Fruit fly (Drosophila melanogaster) whole organism, embryonic: ENCODE data around the gene CG13457.
A peak's percentile ranks its signal among the peaks of the same experiment; 100 is the strongest.

Source experiments
- Ada2b ChIP-seq: fragments of 200-800 bp; sonication (Bioruptor generic); IDR thresholded peaks from 2 replicates; pipeline ENCODE4 v1.3.6; 2022; ENCODE audit warnings: missing biosample characterization, missing genetic modification characterization
- Adf1 ChIP-seq: fragments of 200-800 bp; sonication (Bioruptor generic); IDR thresholded peaks from 2 replicates; pipeline ENCODE4 v1.3.6; 2022; ENCODE audit warnings: missing biosample characterization, missing genetic modification characterization
- BtbVII ChIP-seq: fragments of 200-800 bp; sonication (Bioruptor generic); optimal IDR thresholded peaks from 3 replicates; lab custom pipeline; 2017; ENCODE audit warnings: missing biosample characterization, mild to moderate bottlenecking, missing genetic modification characterization
- C15 ChIP-seq: fragments of 200-800 bp; sonication (Bioruptor generic); IDR thresholded peaks from 3 replicates; pipeline ENCODE4 v1.3.6; 2022; ENCODE audit warnings: missing biosample characterization, missing genetic modification characterization
- CG10543 ChIP-seq: fragments of 200-800 bp; sonication (Bioruptor generic); optimal IDR thresholded peaks from 3 replicates; lab custom pipeline; 2017; ENCODE audit warnings: missing biosample characterization, mild to moderate bottlenecking, missing genetic modification characterization, moderate library complexity
- CG1233 ChIP-seq: fragments of 200-800 bp; sonication (Bioruptor generic); optimal IDR thresholded peaks from 4 replicates; lab custom pipeline; 2018; ENCODE audit warnings: missing biosample characterization, mild to moderate bottlenecking, missing genetic modification characterization
- CG16779 ChIP-seq: fragments of 200-800 bp; sonication (Bioruptor generic); IDR thresholded peaks from 2 replicates; pipeline ENCODE4 v1.3.6; 2022; ENCODE audit warnings: missing biosample characterization, missing genetic modification characterization
- CG17359 ChIP-seq: fragments of 200-800 bp; sonication (Bioruptor generic); optimal IDR thresholded peaks from 3 replicates; lab custom pipeline; 2018; ENCODE audit warnings: missing biosample characterization, mild to moderate bottlenecking, missing genetic modification characterization, moderate library complexity
- CG18619 ChIP-seq: fragments of 200-800 bp; sonication (Bioruptor generic); optimal IDR thresholded peaks from 3 replicates; lab custom pipeline; 2017; ENCODE audit warnings: missing biosample characterization, mild to moderate bottlenecking, missing genetic modification characterization
- CG31388 ChIP-seq: fragments of 200-800 bp; sonication (Bioruptor generic); optimal IDR thresholded peaks from 2 replicates; lab custom pipeline; 2016; ENCODE audit warnings: missing biosample characterization, missing genetic modification characterization
- CG32532 ChIP-seq: fragments of 200-800 bp; sonication (Bioruptor generic); IDR thresholded peaks from 2 replicates; pipeline ENCODE4 v1.3.6; 2022; ENCODE audit warnings: missing biosample characterization, missing genetic modification characterization
- CG3995 ChIP-seq: fragments of 200-800 bp; sonication (Bioruptor generic); optimal IDR thresholded peaks from 3 replicates; lab custom pipeline; 2016; ENCODE audit warnings: missing biosample characterization, missing genetic modification characterization
- CG4282 ChIP-seq: fragments of 200-800 bp; sonication (Bioruptor generic); optimal IDR thresholded peaks from 2 replicates; lab custom pipeline; 2016; ENCODE audit warnings: missing biosample characterization, missing genetic modification characterization
- CG4424 ChIP-seq: fragments of 200-800 bp; sonication (Bioruptor generic); optimal IDR thresholded peaks from 3 replicates; lab custom pipeline; 2016; ENCODE audit warnings: missing biosample characterization, missing genetic modification characterization
- CG6254 ChIP-seq: fragments of 200-800 bp; sonication (Bioruptor generic); optimal IDR thresholded peaks from 3 replicates; lab custom pipeline; 2017; ENCODE audit warnings: mild to moderate bottlenecking, missing biosample characterization, missing genetic modification reagents, missing genetic modification characterization
- CG6654 ChIP-seq: fragments of 200-800 bp; sonication (Bioruptor generic); optimal IDR thresholded peaks from 2 replicates; lab custom pipeline; 2017; ENCODE audit warnings: missing biosample characterization, mild to moderate bottlenecking, missing genetic modification characterization
- CG7786 ChIP-seq: fragments of 200-800 bp; sonication (Bioruptor generic); optimal IDR thresholded peaks from 2 replicates; lab custom pipeline; 2016; ENCODE audit warnings: missing biosample characterization, missing genetic modification characterization
- CG9437 ChIP-seq: fragments of 200-800 bp; sonication (Bioruptor generic); optimal IDR thresholded peaks from 2 replicates; lab custom pipeline; 2018; ENCODE audit warnings: missing biosample characterization, mild to moderate bottlenecking, missing genetic modification characterization
- CG9876 ChIP-seq: fragments of 200-800 bp; sonication (Bioruptor generic); optimal IDR thresholded peaks from 2 replicates; lab custom pipeline; 2016; ENCODE audit warnings: missing biosample characterization, missing genetic modification characterization
- D ChIP-seq, 2 experiments: fragments of 200-800 bp in 1 of 2; fragments of >200 bp in 1 of 2; sonication (Bioruptor generic) in 1 of 2; optimal IDR thresholded peaks; 2 replicates in 1 of 2; 3 replicates in 1 of 2; lab custom pipeline; 2017; ENCODE audit warnings: mild to moderate bottlenecking in 1 of 2, missing biosample characterization in 1 of 2, missing genetic modification characterization in 1 of 2, missing genetic modification reagents in 1 of 2
- Dip2 ChIP-seq: fragments of 200-800 bp; sonication (Bioruptor generic); IDR thresholded peaks from 2 replicates; pipeline ENCODE4 v1.3.6; 2022; ENCODE audit warnings: missing biosample characterization, missing genetic modification characterization
- ERR ChIP-seq: fragments of 200-800 bp; sonication (Bioruptor generic); optimal IDR thresholded peaks from 2 replicates; lab custom pipeline; 2016; ENCODE audit warnings: missing biosample characterization, missing genetic modification characterization
- Fer2 ChIP-seq: fragments of 200-800 bp; sonication (Bioruptor generic); optimal IDR thresholded peaks from 2 replicates; lab custom pipeline; 2018; ENCODE audit warnings: missing biosample characterization, mild to moderate bottlenecking, missing genetic modification characterization, moderate library complexity
- HmgD ChIP-seq: fragments of 200-800 bp; sonication (Bioruptor generic); optimal IDR thresholded peaks from 3 replicates; lab custom pipeline; 2016; ENCODE audit warnings: missing biosample characterization, missing genetic modification characterization
- Max ChIP-seq: fragments of 200-800 bp; sonication (Bioruptor generic); optimal IDR thresholded peaks from 2 replicates; lab custom pipeline; 2016; ENCODE audit warnings: missing biosample characterization, mild to moderate bottlenecking, missing genetic modification characterization
- Med ChIP-seq: fragments of 200-800 bp; sonication (Bioruptor generic); peaks from one replicate; lab custom pipeline; 2016; ENCODE audit warnings: missing biosample characterization, missing genetic modification characterization, mild to moderate bottlenecking, inconsistent platforms, moderate library complexity
- Nf-YB ChIP-seq: fragments of 200-800 bp; sonication (Bioruptor generic); optimal IDR thresholded peaks from 3 replicates; lab custom pipeline; 2019; ENCODE audit warnings: missing biosample characterization, mild to moderate bottlenecking, missing genetic modification characterization, moderate library complexity
- Scr ChIP-seq: fragments of 200-800 bp; sonication (Bioruptor generic); IDR thresholded peaks from 2 replicates; pipeline ENCODE4 v1.3.6; 2022; ENCODE audit warnings: missing biosample characterization, missing genetic modification characterization; ENCODE audit not compliant: partially characterized antibody
- Stat92E ChIP-seq, 3 experiments: fragments of >200 bp in 2 of 3; fragments of 200-800 bp in 1 of 3; sonication (Bioruptor generic) in 1 of 3; optimal IDR thresholded peaks; 2 replicates each; lab custom pipeline; 2017 to 2019; ENCODE audit warnings: missing biosample characterization in 3 of 3, missing genetic modification characterization in 3 of 3, mild to moderate bottlenecking in 1 of 3, moderate library complexity in 1 of 3
- YL-1 ChIP-seq: fragments of 200-800 bp; sonication (Bioruptor generic); optimal IDR thresholded peaks from 3 replicates; lab custom pipeline; 2017; ENCODE audit warnings: missing biosample characterization, mild to moderate bottlenecking, missing genetic modification characterization
- cato ChIP-seq: fragments of 200-800 bp; sonication (Bioruptor generic); optimal IDR thresholded peaks from 2 replicates; lab custom pipeline; 2016; ENCODE audit warnings: missing biosample characterization, missing genetic modification characterization, borderline replicate concordance
- crc ChIP-seq: fragments of 200-800 bp; sonication (Bioruptor generic); optimal IDR thresholded peaks from 2 replicates; lab custom pipeline; 2016; ENCODE audit warnings: missing biosample characterization, missing genetic modification characterization
- dmrt11E ChIP-seq: fragments of 200-800 bp; sonication (Bioruptor generic); optimal IDR thresholded peaks from 3 replicates; lab custom pipeline; 2018; ENCODE audit warnings: missing biosample characterization, mild to moderate bottlenecking, missing genetic modification characterization, moderate library complexity
- gsb ChIP-seq: fragments of 200-800 bp; sonication (Bioruptor generic); IDR thresholded peaks from 2 replicates; pipeline ENCODE4 v1.3.6; 2022; ENCODE audit warnings: missing biosample characterization, missing genetic modification characterization
- h ChIP-seq: fragments of >200 bp; optimal IDR thresholded peaks from 2 replicates; lab custom pipeline; 2017
- knrl ChIP-seq: fragments of 200-800 bp; sonication (Bioruptor generic); IDR thresholded peaks from 3 replicates; pipeline ENCODE4 v1.3.6; 2022; ENCODE audit warnings: missing biosample characterization, missing genetic modification characterization; ENCODE audit not compliant: partially characterized antibody
- lbe ChIP-seq: fragments of 200-800 bp; sonication (Bioruptor generic); optimal IDR thresholded peaks from 2 replicates; lab custom pipeline; 2016; ENCODE audit warnings: missing biosample characterization, mild to moderate bottlenecking, missing genetic modification characterization
- nom ChIP-seq: fragments of 200-800 bp; sonication (Bioruptor generic); optimal IDR thresholded peaks from 2 replicates; lab custom pipeline; 2017; ENCODE audit warnings: missing biosample characterization, missing genetic modification characterization, mild to moderate bottlenecking, moderate library complexity, missing genetic modification reagents
- prd ChIP-seq, 3 experiments: fragments of >200 bp in 2 of 3; fragments of 200-800 bp in 1 of 3; sonication (Bioruptor generic) in 1 of 3; optimal IDR thresholded peaks in 2 of 3; IDR thresholded peaks in 1 of 3; 2 replicates in 2 of 3; 3 replicates in 1 of 3; pipeline versions ENCODE4 v1.3.6 to Lab custom; 2017 to 2022; ENCODE audit warnings: missing biosample characterization in 1 of 3, missing genetic modification characterization in 1 of 3
- pzg ChIP-seq: fragments of 200-800 bp; sonication (Bioruptor generic); optimal IDR thresholded peaks from 3 replicates; lab custom pipeline; 2018; ENCODE audit warnings: missing biosample characterization, mild to moderate bottlenecking, missing genetic modification characterization, moderate library complexity
- seq ChIP-seq: fragments of 200-800 bp; sonication (Bioruptor generic); IDR thresholded peaks from 2 replicates; pipeline ENCODE4 v1.3.6; 2022; ENCODE audit warnings: missing biosample characterization, missing genetic modification characterization
- slou ChIP-seq: fragments of 200-800 bp; sonication (Bioruptor generic); optimal IDR thresholded peaks from 3 replicates; lab custom pipeline; 2016; ENCODE audit warnings: missing biosample characterization, missing genetic modification characterization
- toy ChIP-seq: fragments of 200-800 bp; sonication (Bioruptor generic); IDR thresholded peaks from 2 replicates; pipeline ENCODE4 v1.3.6; 2022; ENCODE audit warnings: missing biosample characterization, missing genetic modification characterization
- tx ChIP-seq: fragments of 200-800 bp; sonication (Bioruptor generic); optimal IDR thresholded peaks from 2 replicates; lab custom pipeline; 2016; ENCODE audit warnings: missing biosample characterization, missing genetic modification characterization
- unc-4 ChIP-seq: fragments of 200-800 bp; sonication (Bioruptor generic); IDR thresholded peaks from 2 replicates; pipeline ENCODE4 v1.3.6; 2022; ENCODE audit warnings: missing biosample characterization, missing genetic modification characterization; ENCODE audit not compliant: partially characterized antibody
- unpg ChIP-seq: fragments of 200-800 bp; sonication (Bioruptor generic); optimal IDR thresholded peaks from 3 replicates; lab custom pipeline; 2018; ENCODE audit warnings: missing biosample characterization, mild to moderate bottlenecking, missing genetic modification characterization, moderate library complexity
- wor ChIP-seq: fragments of 200-800 bp; sonication (Bioruptor generic); IDR thresholded peaks from 2 replicates; pipeline ENCODE4 v1.3.6; 2022; ENCODE audit warnings: missing biosample characterization, missing genetic modification characterization
- zfh2 ChIP-seq: fragments of 200-800 bp; sonication (Bioruptor generic); optimal IDR thresholded peaks from 2 replicates; lab custom pipeline; 2016; ENCODE audit warnings: missing biosample characterization, missing genetic modification characterization

The CG13457 gene

DNA sequence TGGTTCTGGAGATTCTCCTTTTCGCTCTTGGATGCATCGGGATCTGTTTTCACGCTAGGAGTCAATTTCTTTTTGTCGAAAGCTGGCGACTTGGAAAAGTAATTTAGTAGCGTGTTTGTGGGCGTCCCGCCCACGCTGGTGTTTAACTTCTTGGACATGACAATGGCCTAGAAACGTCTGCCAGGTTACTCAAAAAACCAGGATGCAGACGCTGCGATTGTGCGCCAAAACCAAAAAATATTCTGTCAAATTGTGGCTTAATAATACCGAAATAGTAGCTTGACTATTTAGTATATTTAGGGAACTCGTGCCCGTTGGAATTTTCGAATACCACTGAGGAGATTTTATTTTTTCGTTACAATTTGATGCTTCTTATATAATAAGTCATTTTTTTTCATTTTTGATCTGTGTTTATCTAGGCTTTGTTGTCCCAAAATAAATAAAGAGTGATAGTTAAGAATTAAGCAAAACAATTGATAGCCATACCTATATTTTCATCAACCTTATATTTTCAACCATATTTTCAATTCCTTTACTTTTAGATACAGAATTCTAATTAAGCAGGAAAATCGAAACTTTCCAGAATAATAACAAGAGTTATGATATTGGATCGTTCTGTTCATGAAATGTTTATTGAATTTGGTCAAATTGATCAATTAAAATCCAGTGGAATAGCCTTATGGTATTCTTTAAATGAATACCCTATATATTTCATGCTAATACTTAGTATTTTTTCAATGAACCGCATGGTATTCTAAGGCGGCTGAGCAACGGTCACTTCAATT is 27.3 kb upstream of the CG13457 start, which contains the start of the genes Msh6 and Prp31 (continued):
- peak; percentile 42 for TF ChIP-seq unpg (GFP tag; lab: Kevin White, UChicago)
- TF ChIP-seq zfh2 (GFP tag; lab: Kevin White, UChicago) = peak; percentile 25
- TF ChIP-seq Dip2 (GFP tag; lab: Robert Waterston, UW) = no peak
- TF ChIP-seq YL-1 (GFP tag; lab: Kevin White, UChicago) = peak; percentile 14
- TF ChIP-seq CG32532 (GFP tag; lab: Robert Waterston, UW) = peak; percentile 54
- TF ChIP-seq CG18619 = peak; percentile 70
- TF ChIP-seq Scr (GFP tag; lab: Robert Waterston, UW) = no peak
- TF ChIP-seq lbe (GFP tag; lab: Kevin White, UChicago) = no peak
- TF ChIP-seq C15 = 0 out of 3 replicates have a peak, but pooled peaks have one; percentile 46
- no peak for TF ChIP-seq prd (optimal IDR thresholded peaks at IDR 0.05; lab: Kevin White, UChicago)
- peak; percentile 70 for TF ChIP-seq prd (GFP tag; IDR thresholded peaks at IDR 0.05; lab: Robert Waterston, UW)
- no peak for TF ChIP-seq CG16779 (GFP tag; lab: Robert Waterston, UW)
- TF ChIP-seq tx = peak; percentile 66
- peak; percentile 79 for TF ChIP-seq dmrt11E (tag; lab: Kevin White, UChicago)
- peak; percentile 53 for TF ChIP-seq Med
- TF ChIP-seq pzg = peak; percentile 32
- TF ChIP-seq Nf-YB = peak; percentile 48
- peak; percentile 67 for TF ChIP-seq Ada2b (GFP tag; lab: Robert Waterston, UW)
- peak; percentile 43 for TF ChIP-seq Fer2
- no peak for TF ChIP-seq Stat92E (GFP tag; optimal IDR thresholded peaks at IDR 0.05; lab: Kevin White, UChicago)
- no peak for TF ChIP-seq toy
- no peak for TF ChIP-seq unc-4 (GFP tag; lab: Robert Waterston, UW)
- TF ChIP-seq CG4424 (GFP tag; lab: Kevin White, UChicago) = peak; percentile 74
- no peak for TF ChIP-seq ERR
- TF ChIP-seq knrl = no peak
- TF ChIP-seq seq (GFP tag; lab: Robert Waterston, UW) = 0 out of 2 replicates have a peak, but pooled peaks have one; percentile 33
- TF ChIP-seq cato (GFP tag; lab: Kevin White, UChicago) = peak; percentile 59
- peak; percentile 63 for TF ChIP-seq CG1233 (GFP tag; lab: Kevin White, UChicago)
- no peak for TF ChIP-seq nom (GFP tag; lab: Kevin White, UChicago)
- no peak for TF ChIP-seq h (lab: Kevin White, UChicago)
- TF ChIP-seq CG6254 = peak; percentile 3
- peak; percentile 77 for TF ChIP-seq CG7786
- no peak for TF ChIP-seq CG4282 (GFP tag; lab: Kevin White, UChicago)
- peak; percentile 36 for TF ChIP-seq crc (GFP tag; lab: Kevin White, UChicago)
- no peak for TF ChIP-seq CG31388 (GFP tag; lab: Kevin White, UChicago)
- peak; percentile 43 for TF ChIP-seq Max
- no peak for TF ChIP-seq gsb (GFP tag; lab: Robert Waterston, UW)
- TF ChIP-seq Adf1 (GFP tag; lab: Robert Waterston, UW) = no peak
- peak; percentile 19 for TF ChIP-seq CG10543 (GFP tag; lab: Kevin White, UChicago)
- TF ChIP-seq CG9437 (GFP tag; lab: Kevin White, UChicago) = peak; percentile 65
- TF ChIP-seq CG6654 (GFP tag; lab: Kevin White, UChicago) = peak; percentile 44
- peak; percentile 17 for TF ChIP-seq HmgD (GFP tag; lab: Kevin White, UChicago)
- peak; percentile 37 for TF ChIP-seq CG3995 (GFP tag; lab: Kevin White, UChicago)
- no peak for TF ChIP-seq D (optimal IDR thresholded peaks at IDR 0.05; lab: Kevin White, UChicago)
- peak; percentile 9 for TF ChIP-seq D (GFP tag; optimal IDR thresholded peaks at IDR 0.05; lab: Kevin White, UChicago)
- no peak; the same call in 1 of the 2 replicates for TF ChIP-seq wor
- peak; percentile 59 for TF ChIP-seq CG17359 (tag; lab: Kevin White, UChicago)
- TF ChIP-seq slou (GFP tag; lab: Kevin White, UChicago) = peak; percentile 32
- TF ChIP-seq BtbVII (GFP tag; lab: Kevin White, UChicago) = no peak
- TF ChIP-seq CG9876 (GFP tag; lab: Kevin White, UChicago) = peak; percentile 40
